Worm (Caenorhabditis elegans) whole organism, L3 larva: ENCODE results near the gene rde-11.

Source experiments
- nfya-1 ChIP-seq: sonication (generic microtip); optimal IDR thresholded peaks from 2 replicates; lab custom pipeline; 2017; ENCODE audit warnings: missing genetic modification characterization, mild to moderate bottlenecking, missing compliant biosample characterization, antibody characterized with exemption, moderate library complexity; ENCODE audit not compliant: insufficient read depth
- nhr-237 ChIP-seq: fragments of 150-350 bp; optimal IDR thresholded peaks from 2 replicates; lab custom pipeline; 2014; ENCODE audit warnings: missing biosample characterization, missing genetic modification characterization
- nhr-28 ChIP-seq: fragments of 150-350 bp; optimal IDR thresholded peaks from 2 replicates; lab custom pipeline; 2014; ENCODE audit warnings: missing biosample characterization, missing genetic modification characterization
- pqm-1 ChIP-seq: fragments of 150-350 bp; optimal IDR thresholded peaks from 2 replicates; lab custom pipeline; 2017; ENCODE audit warnings: missing biosample characterization, missing genetic modification characterization, inconsistent platforms

- no peak for TF ChIP-seq nhr-237 (tag; lab: Kevin White, UChicago)
- TF ChIP-seq pqm-1: no peak
- TF ChIP-seq nfya-1 (tag; lab: Kevin White, UChicago): no peak
- no peak for TF ChIP-seq nhr-28 (tag; lab: Kevin White, UChicago)
These were observed 14.0 kb upstream of the rde-11 start, which contains the start of gene col-132 for ce11 chrIV:13090967-13091366.
